Fruit fly (Drosophila melanogaster) whole organism, pupa: ENCODE results near the gene Irp-1B.

Source experiments
- CG10348 ChIP-seq: fragments of 200-800 bp; sonication (Bioruptor generic); IDR thresholded peaks from 2 replicates; pipeline ENCODE4 v1.3.6; 2022; ENCODE audit warnings: missing biosample characterization, missing genetic modification characterization
- CG12605 ChIP-seq: fragments of 200-800 bp; sonication (Bioruptor generic); IDR thresholded peaks from 2 replicates; pipeline ENCODE4 v1.3.6; 2022; ENCODE audit warnings: missing biosample characterization, missing genetic modification characterization
- CG13204 ChIP-seq: fragments of 200-800 bp; sonication (Bioruptor generic); optimal IDR thresholded peaks from 2 replicates; lab custom pipeline; 2018; ENCODE audit warnings: missing biosample characterization, mild to moderate bottlenecking, missing genetic modification characterization, moderate library complexity
- CG14655 ChIP-seq: fragments of 200-800 bp; sonication (Bioruptor generic); optimal IDR thresholded peaks from 3 replicates; lab custom pipeline; 2017; ENCODE audit warnings: mild to moderate bottlenecking, missing biosample characterization, missing genetic modification reagents, missing genetic modification characterization
- CG15710 ChIP-seq: fragments of 200-800 bp; sonication (Bioruptor generic); optimal IDR thresholded peaks from 2 replicates; lab custom pipeline; 2018; ENCODE audit warnings: missing biosample characterization, mild to moderate bottlenecking, missing genetic modification characterization, moderate library complexity
- CG17806 ChIP-seq: fragments of 200-800 bp; sonication (Bioruptor generic); optimal IDR thresholded peaks from 2 replicates; lab custom pipeline; 2018; ENCODE audit warnings: missing biosample characterization, mild to moderate bottlenecking, missing genetic modification characterization, moderate library complexity
- CG32121 ChIP-seq: fragments of 200-800 bp; sonication (Bioruptor generic); IDR thresholded peaks from 2 replicates; pipeline ENCODE4 v1.3.6; 2022; ENCODE audit warnings: missing biosample characterization, missing genetic modification characterization
- CG34367 ChIP-seq: fragments of 200-800 bp; sonication (Bioruptor generic); optimal IDR thresholded peaks from 2 replicates; lab custom pipeline; 2018; ENCODE audit warnings: missing biosample characterization, mild to moderate bottlenecking, missing genetic modification characterization
- CG4496 ChIP-seq: fragments of 200-800 bp; sonication (Bioruptor generic); IDR thresholded peaks from 3 replicates; pipeline ENCODE4 v1.3.6; 2022; ENCODE audit warnings: missing biosample characterization, missing genetic modification characterization
- CG8159 ChIP-seq: fragments of 200-800 bp; sonication (Bioruptor generic); optimal IDR thresholded peaks from 3 replicates; lab custom pipeline; 2018; ENCODE audit warnings: missing biosample characterization, mild to moderate bottlenecking, missing genetic modification characterization, moderate library complexity
- CG8301 ChIP-seq: fragments of 200-800 bp; sonication (Bioruptor generic); optimal IDR thresholded peaks from 2 replicates; lab custom pipeline; 2018; ENCODE audit warnings: missing biosample characterization, mild to moderate bottlenecking, missing genetic modification characterization
- CG9948 ChIP-seq: fragments of 200-800 bp; sonication (Bioruptor generic); optimal IDR thresholded peaks from 2 replicates; lab custom pipeline; 2018; ENCODE audit warnings: missing biosample characterization, mild to moderate bottlenecking, missing genetic modification characterization, moderate library complexity
- D1 ChIP-seq: fragments of 200-800 bp; sonication (Bioruptor generic); optimal IDR thresholded peaks from 2 replicates; lab custom pipeline; 2018; ENCODE audit warnings: missing biosample characterization, mild to moderate bottlenecking, missing genetic modification characterization, moderate library complexity
- EcR ChIP-seq: fragments of 200-800 bp; sonication (Bioruptor generic); optimal IDR thresholded peaks from 3 replicates; lab custom pipeline; 2019; ENCODE audit warnings: missing biosample characterization, missing genetic modification characterization, mild to moderate bottlenecking, moderate library complexity, missing genetic modification reagents
- Ets98B ChIP-seq: fragments of 200-800 bp; sonication (Bioruptor generic); IDR thresholded peaks from 2 replicates; pipeline ENCODE4 v1.3.6; 2022; ENCODE audit warnings: missing biosample characterization, missing genetic modification characterization
- Pif1A ChIP-seq: fragments of 200-800 bp; sonication (Bioruptor generic); optimal IDR thresholded peaks from 3 replicates; lab custom pipeline; 2016; ENCODE audit warnings: missing biosample characterization, missing genetic modification characterization
- Pif1B ChIP-seq: fragments of 200-800 bp; sonication (Bioruptor generic); optimal IDR thresholded peaks from 3 replicates; lab custom pipeline; 2016; ENCODE audit warnings: missing biosample characterization, missing genetic modification characterization
- Snoo ChIP-seq: fragments of 200-800 bp; sonication (Bioruptor generic); optimal IDR thresholded peaks from 3 replicates; lab custom pipeline; 2017; ENCODE audit warnings: missing biosample characterization, mild to moderate bottlenecking, missing genetic modification characterization, inconsistent platforms
- fd96Ca ChIP-seq: fragments of 200-800 bp; sonication (Bioruptor generic); IDR thresholded peaks from 3 replicates; pipeline ENCODE4 v1.3.6; 2022; ENCODE audit warnings: missing biosample characterization, missing genetic modification characterization
- gl ChIP-seq: fragments of 200-800 bp; sonication (Bioruptor generic); optimal IDR thresholded peaks from 2 replicates; lab custom pipeline; 2018; ENCODE audit warnings: missing biosample characterization, mild to moderate bottlenecking, missing genetic modification characterization
- rn ChIP-seq: fragments of 200-800 bp; sonication (Bioruptor generic); IDR thresholded peaks from 2 replicates; pipeline ENCODE4 v1.3.6; 2022; ENCODE audit warnings: missing biosample characterization, missing genetic modification characterization

Irp-1B gene

dm6 chr3R:10377849-10378248 lies 34.8 kb downstream of the Irp-1B start, which contains the start of gene Rfx:
Gene Rfx, minus strand, starts transcription at chr3R:10378068.
- TF ChIP-seq rn (GFP tag; lab: Robert Waterston, UW) = no peak
- no peak for TF ChIP-seq Ets98B
- TF ChIP-seq CG14655 (GFP tag; lab: Kevin White, UChicago) = no peak
- TF ChIP-seq CG4496 (GFP tag; lab: Robert Waterston, UW) = no peak
- TF ChIP-seq EcR = no peak
- peak; percentile 37 for TF ChIP-seq CG15710 (tag; lab: Kevin White, UChicago)
- no peak for TF ChIP-seq CG17806 (tag; lab: Kevin White, UChicago)
- no peak for TF ChIP-seq CG34367 (tag; lab: Kevin White, UChicago)
- peak; percentile 47 for TF ChIP-seq D1 (tag; lab: Kevin White, UChicago)
- peak; percentile 35 for TF ChIP-seq CG8301 (tag; lab: Kevin White, UChicago)
- no peak for TF ChIP-seq Pif1A
- TF ChIP-seq CG32121 (GFP tag; lab: Robert Waterston, UW) = no peak
- no peak for TF ChIP-seq CG9948 (tag; lab: Kevin White, UChicago)
- TF ChIP-seq fd96Ca (GFP tag; lab: Robert Waterston, UW) = no peak
- TF ChIP-seq CG13204 (GFP tag; lab: Kevin White, UChicago) = no peak
- TF ChIP-seq CG10348 (GFP tag; lab: Robert Waterston, UW) = no peak
- TF ChIP-seq Pif1B = peak; percentile 28
- TF ChIP-seq gl (tag; lab: Kevin White, UChicago) = peak; percentile 47
- no peak for TF ChIP-seq CG12605 (GFP tag; lab: Robert Waterston, UW)
- TF ChIP-seq Snoo (tag; lab: Kevin White, UChicago) = no peak
- peak; percentile 42 for TF ChIP-seq CG8159 (tag; lab: Kevin White, UChicago)

dm6 chr3R:10370495-10370894 lies 42.2 kb downstream of the Irp-1B start:
- TF ChIP-seq CG17806 (tag; lab: Kevin White, UChicago) (no peak), CG4496 (GFP tag; lab: Robert Waterston, UW) (no peak), CG13204 (GFP tag; lab: Kevin White, UChicago) (no peak), CG12605 (GFP tag; lab: Robert Waterston, UW) (no peak), CG8159 (tag; lab: Kevin White, UChicago) (no peak), CG32121 (GFP tag; lab: Robert Waterston, UW) (no peak), Ets98B (no peak), CG9948 (tag; lab: Kevin White, UChicago) (no peak)

DNA sequence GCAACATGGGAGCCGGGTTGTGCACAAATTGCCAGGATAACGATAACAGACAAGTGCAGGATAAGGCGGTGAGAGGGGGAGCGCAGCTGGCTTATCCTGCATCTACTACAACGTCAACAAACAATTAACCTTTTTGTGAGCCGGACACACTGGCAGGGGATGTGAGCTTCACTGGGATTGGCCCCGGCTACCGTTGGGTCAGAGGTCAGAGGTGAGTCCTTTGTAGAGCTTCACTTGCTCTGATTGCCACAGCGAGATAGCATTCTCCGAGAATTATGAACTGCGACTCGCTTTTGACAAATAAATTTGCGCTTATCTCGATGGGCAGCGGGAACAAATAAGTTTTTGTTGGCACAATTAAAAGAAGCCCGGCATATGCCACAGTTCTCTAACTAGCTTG lies 42.9 kb downstream of the Irp-1B start:
- TF ChIP-seq gl (tag; lab: Kevin White, UChicago) (no peak), CG4496 (GFP tag; lab: Robert Waterston, UW) (no peak), Pif1A (no peak), CG13204 (GFP tag; lab: Kevin White, UChicago) (no peak), fd96Ca (GFP tag; lab: Robert Waterston, UW) (no peak), CG9948 (tag; lab: Kevin White, UChicago) (no peak), CG15710 (tag; lab: Kevin White, UChicago) (no peak), CG8159 (tag; lab: Kevin White, UChicago) (no peak), CG8301 (tag; lab: Kevin White, UChicago) (no peak), Ets98B (no peak), CG12605 (GFP tag; lab: Robert Waterston, UW) (no peak), CG14655 (GFP tag; lab: Kevin White, UChicago) (no peak), CG10348 (GFP tag; lab: Robert Waterston, UW) (no peak), CG34367 (tag; lab: Kevin White, UChicago) (no peak), CG32121 (GFP tag; lab: Robert Waterston, UW) (no peak), CG17806 (tag; lab: Kevin White, UChicago) (no peak), rn (GFP tag; lab: Robert Waterston, UW) (no peak)

DNA sequence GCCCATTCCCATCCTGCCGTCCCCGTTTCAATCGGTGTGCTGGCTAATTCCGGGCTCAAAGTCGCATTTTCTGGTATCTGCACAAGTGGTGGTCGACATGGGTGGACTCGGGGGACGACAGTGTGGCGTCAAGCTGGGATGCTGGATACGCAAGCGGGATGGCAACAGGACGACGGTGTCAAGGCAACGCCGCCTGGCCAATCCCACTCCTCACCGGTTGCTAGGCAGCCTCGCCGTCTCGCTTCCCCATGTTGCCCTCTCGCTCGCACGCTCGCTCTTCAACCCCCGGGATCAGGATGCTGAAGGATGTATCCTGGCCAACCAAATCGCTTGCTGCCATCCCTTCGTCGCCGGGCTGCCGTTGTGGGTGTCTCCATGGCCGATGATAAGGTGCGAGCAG lies 44.4 kb downstream of the Irp-1B start:
- no peak for TF ChIP-seq CG10348 (GFP tag; lab: Robert Waterston, UW)
- TF ChIP-seq CG4496 (GFP tag; lab: Robert Waterston, UW) = no peak
- no peak for TF ChIP-seq CG9948 (tag; lab: Kevin White, UChicago)
- TF ChIP-seq EcR = no peak
- no peak for TF ChIP-seq Ets98B
- TF ChIP-seq CG12605 (GFP tag; lab: Robert Waterston, UW) = no peak
- TF ChIP-seq Snoo (tag; lab: Kevin White, UChicago) = no peak
- TF ChIP-seq fd96Ca (GFP tag; lab: Robert Waterston, UW) = no peak
- no peak for TF ChIP-seq CG8159 (tag; lab: Kevin White, UChicago)
- TF ChIP-seq CG17806 (tag; lab: Kevin White, UChicago) = no peak
- TF ChIP-seq gl (tag; lab: Kevin White, UChicago) = no peak
- TF ChIP-seq CG32121 (GFP tag; lab: Robert Waterston, UW) = no peak
- TF ChIP-seq rn (GFP tag; lab: Robert Waterston, UW) = no peak
- no peak for TF ChIP-seq CG34367 (tag; lab: Kevin White, UChicago)
- no peak for TF ChIP-seq CG14655 (GFP tag; lab: Kevin White, UChicago)
- TF ChIP-seq CG8301 (tag; lab: Kevin White, UChicago) = no peak
- TF ChIP-seq Pif1A = no peak
- TF ChIP-seq CG13204 (GFP tag; lab: Kevin White, UChicago) = no peak
- TF ChIP-seq CG15710 (tag; lab: Kevin White, UChicago) = no peak
- no peak for TF ChIP-seq D1 (tag; lab: Kevin White, UChicago)
- TF ChIP-seq, all 21 proteins: peak for 0

- TF ChIP-seq Snoo (tag; lab: Kevin White, UChicago) = no peak
- TF ChIP-seq, all 21 proteins: peak for 0
Measured at dm6 chr3R:10364287-10364686, 48.4 kb downstream of the Irp-1B start.
